Worm (Caenorhabditis elegans): Measurements from ENCODE around the gene inx-11.

Gene inx-11

ce11 chrV:12505730-12506129 lies 18.7 kb downstream of the inx-11 start:
- TF ChIP-seq mep-1 (tag; optimal IDR thresholded peaks at IDR 0.05) (no peak), ceh-39 (tag; optimal IDR thresholded peaks at IDR 0.05) (no peak), pha-4 (tag; optimal IDR thresholded peaks at IDR 0.05) (no peak), hlh-1 (tag; optimal IDR thresholded peaks at IDR 0.05) (no peak), cnd-1 (tag; optimal IDR thresholded peaks at IDR 0.05) (no peak), unc-62 (GFP tag; optimal IDR thresholded peaks at IDR 0.05) (no peak), nhr-76 (tag; optimal IDR thresholded peaks at IDR 0.05) (no peak), flh-1 (GFP tag; optimal IDR thresholded peaks at IDR 0.05) (no peak), nhr-237 (tag; optimal IDR thresholded peaks at IDR 0.05) (no peak), elt-1 (tag; optimal IDR thresholded peaks at IDR 0.05; ENCODE audit: borderline replicate concordance, insufficient read depth) (no peak), ces-1 (GFP tag; optimal IDR thresholded peaks at IDR 0.05) (no peak), bed-3 (GFP tag; optimal IDR thresholded peaks at IDR 0.05) (no peak), sptf-1 (tag; optimal IDR thresholded peaks at IDR 0.05) (no peak), ham-2 (GFP tag; optimal IDR thresholded peaks at IDR 0.05) (no peak), drap-1 (GFP tag; optimal IDR thresholded peaks at IDR 0.05) (no peak), lsy-2 (tag; optimal IDR thresholded peaks at IDR 0.05) (no peak)

- TF ChIP-seq ceh-83 (GFP tag; optimal IDR thresholded peaks at IDR 0.05) (no peak), sem-2 (GFP tag; optimal IDR thresholded peaks at IDR 0.05) (no peak), mep-1 (tag; optimal IDR thresholded peaks at IDR 0.05) (no peak), nhr-237 (tag; optimal IDR thresholded peaks at IDR 0.05) (no peak)
These were observed 19.2 kb downstream of the inx-11 start, which contains the start of gene nlp-46 for ce11 chrV:12506185-12506584. Gene nlp-46, minus strand, starts transcription at chrV:12506285.

- TF ChIP-seq ham-2 (GFP tag; optimal IDR thresholded peaks at IDR 0.05) (peak; percentile 75), drap-1 (GFP tag; optimal IDR thresholded peaks at IDR 0.05) (peak; percentile 64), ceh-83 (GFP tag; optimal IDR thresholded peaks at IDR 0.05) (peak; percentile 82), cnd-1 (tag; optimal IDR thresholded peaks at IDR 0.05) (peak; percentile 41), mls-2 (tag; optimal IDR thresholded peaks at IDR 0.05) (peak; percentile 77), bed-3 (GFP tag; optimal IDR thresholded peaks at IDR 0.05) (peak; percentile 52), M03D4.4 (tag; optimal IDR thresholded peaks at IDR 0.05) (peak; percentile 70), sem-2 (GFP tag; optimal IDR thresholded peaks at IDR 0.05) (peak; percentile 38), unc-120 (tag; optimal IDR thresholded peaks at IDR 0.05; ENCODE audit: poor library complexity, severe bottlenecking) (peak; percentile 56), nhr-12 (tag; optimal IDR thresholded peaks at IDR 0.05) (peak; percentile 39), lin-32 (GFP tag; optimal IDR thresholded peaks at IDR 0.05) (peak; percentile 66), sptf-1 (tag; optimal IDR thresholded peaks at IDR 0.05) (peak; percentile 96)
These were observed 23.0 kb downstream of the inx-11 start for ce11 chrV:12509922-12510582.

DNA sequence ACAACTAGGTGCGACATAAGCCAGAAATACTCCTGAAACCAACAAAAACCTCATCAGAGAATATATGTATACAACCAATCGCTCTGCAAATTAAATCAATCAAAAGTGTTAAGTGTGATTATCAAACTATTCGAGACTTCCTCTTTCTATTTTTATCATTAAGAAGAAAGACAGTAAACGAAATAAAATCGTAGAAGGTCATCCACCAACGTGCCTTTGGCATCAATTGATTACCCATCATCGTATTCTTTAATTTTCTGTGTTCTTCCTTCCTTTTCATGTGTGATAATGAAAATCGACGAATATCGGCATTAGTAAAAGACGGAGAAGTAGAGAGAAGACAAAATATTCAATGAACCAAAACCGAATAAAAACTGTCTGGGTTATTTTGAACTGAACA lies 24.9 kb downstream of the inx-11 start:
- TF ChIP-seq unc-62 (GFP tag; optimal IDR thresholded peaks at IDR 0.05) (no peak), ceh-43 (GFP tag; optimal IDR thresholded peaks at IDR 0.05) (no peak), nhr-2 (tag; optimal IDR thresholded peaks at IDR 0.05) (no peak), flh-1 (GFP tag; optimal IDR thresholded peaks at IDR 0.05) (no peak), ham-2 (GFP tag; optimal IDR thresholded peaks at IDR 0.05) (no peak), unc-39 (tag; optimal IDR thresholded peaks at IDR 0.05) (no peak), blmp-1 (tag; optimal IDR thresholded peaks at IDR 0.05) (no peak), lin-32 (GFP tag; optimal IDR thresholded peaks at IDR 0.05) (no peak), nhr-76 (tag; optimal IDR thresholded peaks at IDR 0.05) (no peak), elt-3 (tag; optimal IDR thresholded peaks at IDR 0.05) (no peak), lin-13 (tag; optimal IDR thresholded peaks at IDR 0.05) (no peak), cnd-1 (tag; optimal IDR thresholded peaks at IDR 0.05) (no peak), nhr-12 (tag; optimal IDR thresholded peaks at IDR 0.05) (no peak), snpc-4 (tag; optimal IDR thresholded peaks at IDR 0.05) (no peak), pha-4 (tag; optimal IDR thresholded peaks at IDR 0.05) (no peak), sptf-1 (tag; optimal IDR thresholded peaks at IDR 0.05) (no peak)

- TF ChIP-seq tbx-8 (GFP tag; optimal IDR thresholded peaks at IDR 0.05): no peak
- TF ChIP-seq lsy-2 (tag; optimal IDR thresholded peaks at IDR 0.05): no peak
- no peak for TF ChIP-seq sem-2 (GFP tag; optimal IDR thresholded peaks at IDR 0.05)
- no peak for TF ChIP-seq snpc-4 (tag; optimal IDR thresholded peaks at IDR 0.05)
- no peak for TF ChIP-seq unc-62 (GFP tag; optimal IDR thresholded peaks at IDR 0.05)
- TF ChIP-seq nhr-12 (tag; optimal IDR thresholded peaks at IDR 0.05): no peak
- TF ChIP-seq mls-2 (tag; optimal IDR thresholded peaks at IDR 0.05): no peak
- no peak for TF ChIP-seq M03D4.4 (tag; optimal IDR thresholded peaks at IDR 0.05)
- no peak for TF ChIP-seq unc-120 (tag; optimal IDR thresholded peaks at IDR 0.05; ENCODE audit: poor library complexity, severe bottlenecking)
- no peak for TF ChIP-seq ces-1 (GFP tag; optimal IDR thresholded peaks at IDR 0.05)
- TF ChIP-seq nhr-28 (tag; optimal IDR thresholded peaks at IDR 0.05): no peak
- TF ChIP-seq nhr-76 (tag; optimal IDR thresholded peaks at IDR 0.05): no peak
- TF ChIP-seq ham-2 (GFP tag; optimal IDR thresholded peaks at IDR 0.05): no peak
- TF ChIP-seq mep-1 (tag; optimal IDR thresholded peaks at IDR 0.05): no peak
- TF ChIP-seq nhr-237 (tag; optimal IDR thresholded peaks at IDR 0.05): no peak
- no peak for TF ChIP-seq nhr-2 (tag; optimal IDR thresholded peaks at IDR 0.05)
- no peak for TF ChIP-seq sptf-1 (tag; optimal IDR thresholded peaks at IDR 0.05)
- no peak for TF ChIP-seq ztf-11 (tag; optimal IDR thresholded peaks at IDR 0.05)
These were observed 25.7 kb downstream of the inx-11 start, which contains the start of the genes T28H10.2 and lgmn-1 for ce11 chrV:12512773-12513172. Gene T28H10.2, minus strand, starts transcription at chrV:12512949. Gene lgmn-1, plus strand, starts transcription at chrV:12513056.

Measured in whole organism, mixed stage, embryonic.